Worm (Caenorhabditis elegans) whole organism, young adult: ENCODE measurements around the gene C18H7.7.

Experiments
- B0336.3 ChIP-seq: fragments of 200-800 bp; sonication (Bioruptor generic); IDR thresholded peaks from 2 replicates; pipeline ENCODE4 v1.3.6; 2022; ENCODE audit warnings: missing genetic modification characterization, missing compliant biosample characterization
- C17E4.6 ChIP-seq: fragments of 200-800 bp; sonication (Bioruptor generic); IDR thresholded peaks from 2 replicates; pipeline ENCODE4 v1.3.6; 2022; ENCODE audit warnings: missing genetic modification reagents, missing genetic modification characterization, missing compliant biosample characterization
- F10E7.11 ChIP-seq: sonication (generic microtip); optimal IDR thresholded peaks from 2 replicates; lab custom pipeline; 2017; ENCODE audit warnings: mild to moderate bottlenecking, missing genetic modification characterization, moderate library complexity, missing compliant biosample characterization
- F33H1.4 ChIP-seq: fragments of 200-800 bp; sonication (Bioruptor generic); IDR thresholded peaks from 2 replicates; pipeline ENCODE4 v1.3.6; 2022; ENCODE audit warnings: missing genetic modification reagents, missing genetic modification characterization, missing compliant biosample characterization
- F39B2.1 ChIP-seq: fragments of 200-800 bp; sonication (Bioruptor generic); IDR thresholded peaks from 2 replicates; pipeline ENCODE4 v1.3.6; 2022; ENCODE audit warnings: missing genetic modification reagents, missing genetic modification characterization, missing compliant biosample characterization
- F49E8.2 ChIP-seq: sonication (generic microtip); optimal IDR thresholded peaks from 3 replicates; lab custom pipeline; 2017; ENCODE audit warnings: missing genetic modification characterization, mild to moderate bottlenecking, missing compliant biosample characterization, antibody characterized with exemption, moderate library complexity; ENCODE audit not compliant: insufficient read depth
- F52B5.7 ChIP-seq: sonication (generic microtip); optimal IDR thresholded peaks from 2 replicates; lab custom pipeline; 2016; ENCODE audit warnings: mild to moderate bottlenecking, missing genetic modification characterization, missing compliant biosample characterization
- K12H6.12 ChIP-seq: fragments of 200-800 bp; sonication (Bioruptor generic); optimal IDR thresholded peaks from 2 replicates; lab custom pipeline; 2018; ENCODE audit warnings: mild to moderate bottlenecking, missing genetic modification characterization, missing compliant biosample characterization
- Y53F4B.3 ChIP-seq: fragments of 200-800 bp; sonication (Bioruptor generic); IDR thresholded peaks from 2 replicates; pipeline ENCODE4 v1.3.6; 2022; ENCODE audit warnings: missing genetic modification reagents, missing genetic modification characterization, missing compliant biosample characterization
- Y56A3A.18 ChIP-seq: fragments of 200-800 bp; sonication (Bioruptor generic); IDR thresholded peaks from 2 replicates; pipeline ENCODE4 v1.3.6; 2022; ENCODE audit warnings: missing genetic modification reagents, missing genetic modification characterization, missing compliant biosample characterization
- Y79H2A.3 ChIP-seq: fragments of 200-800 bp; sonication (Bioruptor generic); conservative IDR thresholded peaks from 2 replicates; pipeline ENCODE4 v1.3.6; 2022; ENCODE audit warnings: missing genetic modification reagents, missing genetic modification characterization, missing compliant biosample characterization
- Y95B8A.8 ChIP-seq: fragments of 200-800 bp; sonication (Bioruptor generic); IDR thresholded peaks from 2 replicates; pipeline ENCODE4 v1.3.6; 2022; ENCODE audit warnings: missing genetic modification reagents, missing genetic modification characterization, missing compliant biosample characterization
- akir-1 ChIP-seq: fragments of 200-800 bp; sonication (Bioruptor generic); optimal IDR thresholded peaks from 2 replicates; lab custom pipeline; 2018; ENCODE audit warnings: mild to moderate bottlenecking, missing genetic modification characterization, moderate library complexity, missing compliant biosample characterization
- aptf-3 ChIP-seq: fragments of 200-800 bp; sonication (Bioruptor generic); IDR thresholded peaks from 2 replicates; pipeline ENCODE4 v1.3.6; 2022; ENCODE audit warnings: missing genetic modification characterization, missing compliant biosample characterization
- atf-7 ChIP-seq: sonication (generic microtip); optimal IDR thresholded peaks from 2 replicates; lab custom pipeline; 2017; ENCODE audit warnings: mild to moderate bottlenecking, missing genetic modification characterization, missing compliant biosample characterization
- attf-5 ChIP-seq: fragments of 200-800 bp; sonication (Bioruptor generic); optimal IDR thresholded peaks from 2 replicates; lab custom pipeline; 2018; ENCODE audit warnings: mild to moderate bottlenecking, missing genetic modification characterization, missing compliant biosample characterization
- attf-6 ChIP-seq: fragments of 200-800 bp; sonication (Bioruptor generic); IDR thresholded peaks from 2 replicates; pipeline ENCODE4 v1.3.6; 2022; ENCODE audit warnings: missing genetic modification reagents, missing genetic modification characterization, missing compliant biosample characterization
- cebp-2 ChIP-seq: fragments of 200-800 bp; sonication (Bioruptor generic); IDR thresholded peaks from 2 replicates; pipeline ENCODE4 v1.3.6; 2022; ENCODE audit warnings: missing genetic modification characterization, missing compliant biosample characterization
- ceh-58 ChIP-seq: fragments of 200-800 bp; sonication (Bioruptor generic); IDR thresholded peaks from 2 replicates; pipeline ENCODE4 v1.3.6; 2022; ENCODE audit warnings: missing genetic modification characterization, missing compliant biosample characterization
- chd-7 ChIP-seq: sonication (generic microtip); optimal IDR thresholded peaks from 2 replicates; lab custom pipeline; 2016; ENCODE audit warnings: mild to moderate bottlenecking, missing genetic modification characterization, moderate library complexity, missing compliant biosample characterization
- dpff-1 ChIP-seq: sonication (generic microtip); optimal IDR thresholded peaks from 2 replicates; lab custom pipeline; 2017; ENCODE audit warnings: mild to moderate bottlenecking, missing genetic modification characterization, missing compliant biosample characterization
- dpl-1 ChIP-seq: fragments of 150-350 bp; optimal IDR thresholded peaks from 2 replicates; lab custom pipeline; 2014; ENCODE audit warnings: missing biosample characterization, missing genetic modification reagents, missing genetic modification characterization
- egl-18 ChIP-seq: fragments of 200-800 bp; sonication (Bioruptor generic); IDR thresholded peaks from 2 replicates; pipeline ENCODE4 v1.3.6; 2022; ENCODE audit warnings: missing genetic modification reagents, missing genetic modification characterization, missing compliant biosample characterization
- egl-44 ChIP-seq: fragments of 200-800 bp; sonication (Bioruptor generic); IDR thresholded peaks from 2 replicates; pipeline ENCODE4 v1.3.6; 2022; ENCODE audit warnings: missing genetic modification reagents, missing genetic modification characterization, missing compliant biosample characterization
- fkh-3 ChIP-seq: sonication (generic microtip); optimal IDR thresholded peaks from 2 replicates; lab custom pipeline; 2016; ENCODE audit warnings: mild to moderate bottlenecking, missing genetic modification characterization, missing compliant biosample characterization
- gei-17 ChIP-seq: fragments of 200-800 bp; sonication (Bioruptor generic); optimal IDR thresholded peaks from 2 replicates; lab custom pipeline; 2018; ENCODE audit warnings: mild to moderate bottlenecking, missing genetic modification characterization, missing compliant biosample characterization
- him-1 ChIP-seq: sonication (generic microtip); optimal IDR thresholded peaks from 2 replicates; lab custom pipeline; 2016; ENCODE audit warnings: missing genotype, missing genetic modification reagents, missing genetic modification characterization, missing compliant biosample characterization
- hmg-20 ChIP-seq: fragments of 200-800 bp; sonication (Bioruptor generic); IDR thresholded peaks from 2 replicates; pipeline ENCODE4 v1.3.6; 2022; ENCODE audit warnings: missing genetic modification reagents, missing genetic modification characterization, missing compliant biosample characterization
- lag-1 ChIP-seq: fragments of 200-800 bp; sonication (Bioruptor generic); IDR thresholded peaks from 2 replicates; pipeline ENCODE4 v1.3.6; 2022; ENCODE audit warnings: missing genetic modification reagents, missing genetic modification characterization, missing compliant biosample characterization
- let-526 ChIP-seq: fragments of 200-800 bp; sonication (Bioruptor generic); IDR thresholded peaks from 2 replicates; pipeline ENCODE4 v1.3.6; 2022; ENCODE audit warnings: missing genetic modification reagents, missing genetic modification characterization, missing compliant biosample characterization
- lsy-27 ChIP-seq: sonication (generic microtip); optimal IDR thresholded peaks from 2 replicates; lab custom pipeline; 2017; ENCODE audit warnings: missing genetic modification characterization, mild to moderate bottlenecking, missing compliant biosample characterization, antibody characterized with exemption, missing genotype, borderline replicate concordance; ENCODE audit not compliant: insufficient read depth
- madf-3 ChIP-seq: fragments of 200-800 bp; sonication (Bioruptor generic); IDR thresholded peaks from 2 replicates; pipeline ENCODE4 v1.3.6; 2022; ENCODE audit warnings: missing genetic modification reagents, missing genetic modification characterization, missing compliant biosample characterization
- madf-8 ChIP-seq: fragments of 200-800 bp; sonication (Bioruptor generic); conservative IDR thresholded peaks from 2 replicates; pipeline ENCODE4 v1.3.6; 2022; ENCODE audit warnings: missing genetic modification reagents, missing genetic modification characterization, missing compliant biosample characterization
- rec-8 ChIP-seq, 2 experiments: sonication (generic microtip); optimal IDR thresholded peaks; 2 replicates each; lab custom pipeline; 2016; ENCODE audit warnings: mild to moderate bottlenecking in 2 of 2, missing genetic modification characterization in 2 of 2, missing genetic modification reagents in 2 of 2, missing genotype in 2 of 2, missing biosample characterization in 1 of 2, missing compliant biosample characterization in 1 of 2, moderate library complexity in 1 of 2
- snpc-1.3 ChIP-seq: sonication (generic microtip); optimal IDR thresholded peaks from 2 replicates; lab custom pipeline; 2017; ENCODE audit warnings: missing genetic modification characterization, mild to moderate bottlenecking, missing compliant biosample characterization, antibody characterized with exemption, moderate library complexity, missing genotype, missing genetic modification reagents; ENCODE audit not compliant: insufficient read depth
- snpc-3.4 ChIP-seq: sonication (generic microtip); optimal IDR thresholded peaks from 2 replicates; lab custom pipeline; 2017; ENCODE audit warnings: missing genetic modification characterization, mild to moderate bottlenecking, missing compliant biosample characterization, antibody characterized with exemption, moderate library complexity, missing genotype, missing genetic modification reagents
- snpc-4 ChIP-seq, 5 experiments: fragments of 150-350 bp in 1 of 5; sonication (generic microtip) in 4 of 5; optimal IDR thresholded peaks; 2 replicates each; lab custom pipeline; 2014 to 2018; ENCODE audit warnings: missing genetic modification characterization in 5 of 5, missing biosample characterization in 3 of 5, antibody characterized with exemption in 2 of 5, mild to moderate bottlenecking in 2 of 5, missing compliant biosample characterization in 2 of 5, missing genotype in 2 of 5, moderate library complexity in 2 of 5, missing genetic modification reagents in 1 of 5
- tbx-9 ChIP-seq: sonication (generic microtip); optimal IDR thresholded peaks from 2 replicates; lab custom pipeline; 2016; ENCODE audit warnings: borderline replicate concordance, missing genetic modification characterization, inconsistent platforms, missing compliant biosample characterization
- unc-62 ChIP-seq: fragments of 150-350 bp; optimal IDR thresholded peaks from 2 replicates; lab custom pipeline; 2014; ENCODE audit warnings: missing biosample characterization, missing genetic modification reagents, missing genetic modification characterization
- zfh-2 ChIP-seq: fragments of 200-800 bp; sonication (Bioruptor generic); conservative IDR thresholded peaks from 2 replicates; pipeline ENCODE4 v1.3.6; 2022; ENCODE audit warnings: missing genetic modification reagents, missing genetic modification characterization, missing compliant biosample characterization
- ztf-28 ChIP-seq: fragments of 200-800 bp; sonication (Bioruptor generic); IDR thresholded peaks from 2 replicates; pipeline ENCODE4 v1.3.6; 2022; ENCODE audit warnings: missing genetic modification reagents, missing genetic modification characterization, missing compliant biosample characterization

The C18H7.7 gene

DNA sequence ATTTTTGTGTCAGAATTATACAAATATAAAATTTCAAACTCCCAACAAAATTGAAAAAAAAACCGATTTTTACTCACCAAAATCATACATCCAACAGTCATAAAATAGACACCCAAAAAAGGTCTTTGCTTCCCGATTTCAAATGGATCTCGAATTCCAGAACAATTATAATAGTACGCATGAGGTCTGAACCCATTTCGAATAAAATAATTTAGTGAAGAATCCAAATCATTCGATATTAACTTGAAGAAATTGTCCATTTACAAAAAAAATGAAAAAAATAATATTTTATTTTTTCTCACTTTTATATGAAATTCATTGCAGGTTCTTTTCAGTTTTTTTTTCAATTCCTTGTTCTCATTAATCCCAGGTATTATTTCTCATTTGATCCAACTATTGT, 5.4 kb upstream of the C18H7.7 start, which contains the start of gene srt-59:
Gene srt-59, minus strand, starts transcription at position 101 of the 400 bp plus-strand sequence.
- TF ChIP-seq unc-62 (GFP tag; lab: Kevin White, UChicago) (no peak), gei-17 (no peak), ztf-28 (GFP tag; lab: Robert Waterston, UW) (no peak), atf-7 (tag; lab: Kevin White, UChicago) (no peak), dpl-1 (GFP tag; lab: Kevin White, UChicago) (no peak), madf-8 (GFP tag; lab: Robert Waterston, UW) (no peak), snpc-3.4 (tag; lab: Kevin White, UChicago) (no peak), akir-1 (GFP tag; lab: Kevin White, UChicago) (no peak), tbx-9 (tag; lab: Kevin White, UChicago) (no peak), F52B5.7 (no peak), let-526 (GFP tag; lab: Robert Waterston, UW) (no peak), snpc-1.3 (tag; lab: Kevin White, UChicago) (no peak), F39B2.1 (GFP tag; lab: Robert Waterston, UW) (no peak), hmg-20 (GFP tag; lab: Robert Waterston, UW) (no peak), C17E4.6 (no peak), Y53F4B.3 (no peak)
- TF ChIP-seq, all 124 proteins: peak for 0

DNA sequence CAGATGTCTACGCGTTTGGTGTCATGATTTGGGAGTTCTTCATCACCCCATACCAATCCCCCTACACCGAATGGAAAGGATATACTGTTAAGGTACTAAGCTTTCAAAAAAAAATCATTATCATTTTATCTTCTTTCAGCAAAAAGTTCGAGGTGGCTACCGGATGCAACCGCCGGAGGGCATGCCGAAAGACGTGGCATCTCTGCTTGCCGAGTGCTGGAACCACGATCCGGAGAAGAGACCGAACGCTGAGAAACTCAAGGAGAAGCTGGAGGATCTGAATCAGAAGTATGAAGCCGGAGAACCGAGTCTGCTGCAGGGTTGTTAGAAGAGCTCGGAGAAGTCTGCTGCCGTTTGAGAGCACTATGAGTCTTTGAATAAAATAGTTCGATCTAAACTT, 1.4 kb downstream of the C18H7.7 start:
- TF ChIP-seq attf-5 (GFP tag; lab: Kevin White, UChicago), result no peak
- TF ChIP-seq zfh-2, result peak; percentile 61; the same call in 1 of the 2 replicates
- TF ChIP-seq, all 124 proteins: peak for 1

- TF ChIP-seq B0336.3 (GFP tag; lab: Robert Waterston, UW), result no peak
- no peak for TF ChIP-seq fkh-3
These were observed 3.2 kb downstream of the C18H7.7 start, which contains the start of gene C18H7.4 for ce11 chrIV:593029-593428. Gene C18H7.4, plus strand, starts transcription at chrIV:593329.

- TF ChIP-seq F10E7.11 (tag; lab: Kevin White, UChicago), result no peak
- TF ChIP-seq Y95B8A.8 (GFP tag; lab: Robert Waterston, UW), result no peak
- no peak for TF ChIP-seq cebp-2 (GFP tag; lab: Robert Waterston, UW)
- TF ChIP-seq F52B5.7, result no peak
- TF ChIP-seq egl-18 (GFP tag; lab: Robert Waterston, UW), result no peak
- no peak for TF ChIP-seq him-1 (tag; lab: Kevin White, UChicago)
- TF ChIP-seq attf-6 (GFP tag; lab: Robert Waterston, UW), result no peak
- TF ChIP-seq gei-17, result no peak
These were observed 3.8 kb downstream of the C18H7.7 start, which contains the start of gene C18H7.6 for ce11 chrIV:592382-592781. Gene C18H7.6, minus strand, starts transcription at chrIV:592485.

ce11 chrIV:587729-588128, 8.5 kb downstream of the C18H7.7 start, which contains the start of gene C18H7.12:
Gene C18H7.12, minus strand, starts transcription at chrIV:587829.
- no peak for TF ChIP-seq madf-3 (GFP tag; lab: Robert Waterston, UW)
- no peak for TF ChIP-seq Y53F4B.3
- TF ChIP-seq dpff-1 (tag; lab: Kevin White, UChicago), result no peak
- no peak for TF ChIP-seq rec-8 (tag; optimal IDR thresholded peaks at IDR 0.05; lab: Kevin White, UChicago)
- TF ChIP-seq Y56A3A.18 (GFP tag; lab: Robert Waterston, UW), result no peak
- no peak for TF ChIP-seq Y79H2A.3 (GFP tag; lab: Robert Waterston, UW)
- no peak for TF ChIP-seq ceh-58 (GFP tag; lab: Robert Waterston, UW)
- TF ChIP-seq lag-1 (GFP tag; lab: Robert Waterston, UW), result no peak
- no peak for TF ChIP-seq snpc-4 (GFP tag; optimal IDR thresholded peaks at IDR 0.05; lab: Kevin White, UChicago)
- no peak for TF ChIP-seq snpc-4 (tag; optimal IDR thresholded peaks at IDR 0.05; lab: Kevin White, UChicago)
- no peak for TF ChIP-seq F49E8.2 (tag; lab: Kevin White, UChicago)
- TF ChIP-seq chd-7 (tag; lab: Kevin White, UChicago), result no peak
- no peak for TF ChIP-seq egl-44 (GFP tag; lab: Robert Waterston, UW)
- TF ChIP-seq aptf-3 (GFP tag; lab: Robert Waterston, UW), result no peak
- no peak for TF ChIP-seq F33H1.4 (GFP tag; lab: Robert Waterston, UW)
- no peak for TF ChIP-seq lsy-27
- no peak for TF ChIP-seq him-1 (tag; lab: Kevin White, UChicago)
- no peak for TF ChIP-seq atf-7 (tag; lab: Kevin White, UChicago)
- no peak for TF ChIP-seq K12H6.12 (tag; lab: Kevin White, UChicago)
